Worm (Caenorhabditis elegans): ENCODE data around the gene dli-1.

ce11 chrIV:13107359-13107758, 8.8 kb upstream of the dli-1 start, which contains the start of gene B0564.2:
- TF ChIP-seq unc-39 (tag; optimal IDR thresholded peaks at IDR 0.05) = no peak
- no peak for TF ChIP-seq ztf-11 (tag; optimal IDR thresholded peaks at IDR 0.05)
- TF ChIP-seq mxl-2 (GFP tag; conservative IDR thresholded peaks at IDR 0.05) = no peak
- no peak for TF ChIP-seq madf-5 (GFP tag; IDR thresholded peaks at IDR 0.05)
- no peak for TF ChIP-seq fos-1 (tag; optimal IDR thresholded peaks at IDR 0.05)
- TF ChIP-seq R02D3.7 (tag; optimal IDR thresholded peaks at IDR 0.05) = no peak
- TF ChIP-seq F44E2.7 (GFP tag; IDR thresholded peaks at IDR 0.05) = no peak
- no peak for TF ChIP-seq zip-11 (GFP tag; IDR thresholded peaks at IDR 0.05)
- TF ChIP-seq lim-7 (GFP tag; IDR thresholded peaks at IDR 0.05) = no peak
- no peak for TF ChIP-seq ZK546.5 (tag; optimal IDR thresholded peaks at IDR 0.05)
- no peak for TF ChIP-seq pha-4 (GFP tag; IDR thresholded peaks at IDR 0.05)
- no peak for TF ChIP-seq pha-4 (tag; optimal IDR thresholded peaks at IDR 0.05)
- TF ChIP-seq mdl-1 (tag; optimal IDR thresholded peaks at IDR 0.05) = no peak
- no peak for TF ChIP-seq jun-1 (tag; optimal IDR thresholded peaks at IDR 0.05)

Measured in whole organism, L4 larva.